Fruit fly (Drosophila melanogaster) whole organism, prepupa: ENCODE data around the gene CG14120.

Experiments
- CG10669 ChIP-seq: fragments of 200-800 bp; sonication (Bioruptor generic); optimal IDR thresholded peaks from 3 replicates; lab custom pipeline; 2018; ENCODE audit warnings: missing biosample characterization, mild to moderate bottlenecking, missing genetic modification characterization, moderate library complexity
- CG11294 ChIP-seq: fragments of 200-800 bp; sonication (Bioruptor generic); IDR thresholded peaks from 2 replicates; pipeline ENCODE4 v1.3.6; 2022; ENCODE audit warnings: missing biosample characterization, missing genetic modification characterization
- CG15336 ChIP-seq: fragments of 200-800 bp; sonication (Bioruptor generic); IDR thresholded peaks from 2 replicates; pipeline ENCODE4 v1.3.6; 2022; ENCODE audit warnings: missing biosample characterization, missing genetic modification characterization
- CG16779 ChIP-seq: fragments of 200-800 bp; sonication (Bioruptor generic); optimal IDR thresholded peaks from 3 replicates; lab custom pipeline; 2017; ENCODE audit warnings: missing biosample characterization, mild to moderate bottlenecking, missing genetic modification characterization
- CG3032 ChIP-seq: fragments of 200-800 bp; optimal IDR thresholded peaks from 2 replicates; lab custom pipeline; 2019; ENCODE audit warnings: missing biosample characterization, mild to moderate bottlenecking, missing genetic modification characterization, moderate library complexity
- CG4318 ChIP-seq: fragments of 200-800 bp; sonication (Bioruptor generic); optimal IDR thresholded peaks from 3 replicates; lab custom pipeline; 2017; ENCODE audit warnings: missing biosample characterization, mild to moderate bottlenecking, missing genetic modification characterization
- CG6163 ChIP-seq: fragments of 200-800 bp; sonication (Bioruptor generic); IDR thresholded peaks from 3 replicates; pipeline ENCODE4 v1.3.6; 2022; ENCODE audit warnings: missing biosample characterization, missing genetic modification characterization
- CG6276 ChIP-seq: fragments of 200-800 bp; sonication (Bioruptor generic); optimal IDR thresholded peaks from 2 replicates; lab custom pipeline; 2017; ENCODE audit warnings: missing biosample characterization, mild to moderate bottlenecking, missing genetic modification characterization
- CG6792 ChIP-seq: fragments of 200-800 bp; sonication (Bioruptor generic); optimal IDR thresholded peaks from 3 replicates; lab custom pipeline; 2016; ENCODE audit warnings: missing biosample characterization, missing genetic modification characterization
- CG6808 ChIP-seq: fragments of 200-800 bp; sonication (Bioruptor generic); optimal IDR thresholded peaks from 3 replicates; lab custom pipeline; 2017; ENCODE audit warnings: missing biosample characterization, missing genetic modification characterization, mild to moderate bottlenecking, moderate library complexity, missing genetic modification reagents
- CG6854 ChIP-seq: fragments of 200-800 bp; sonication (Bioruptor generic); optimal IDR thresholded peaks from 2 replicates; lab custom pipeline; 2017; ENCODE audit warnings: missing biosample characterization, mild to moderate bottlenecking, missing genetic modification characterization
- CG7368 ChIP-seq: fragments of 200-800 bp; sonication (Bioruptor generic); optimal IDR thresholded peaks from 3 replicates; lab custom pipeline; 2016; ENCODE audit warnings: missing biosample characterization, missing genetic modification characterization
- CG8119 ChIP-seq: fragments of 200-800 bp; sonication (Bioruptor generic); IDR thresholded peaks from 3 replicates; pipeline ENCODE4 v1.3.6; 2022; ENCODE audit warnings: missing biosample characterization, missing genetic modification characterization
- CG8319 ChIP-seq: fragments of 200-800 bp; sonication (Bioruptor generic); optimal IDR thresholded peaks from 3 replicates; lab custom pipeline; 2016; ENCODE audit warnings: missing biosample characterization, missing genetic modification characterization
- CG9139 ChIP-seq: fragments of 200-800 bp; sonication (Bioruptor generic); optimal IDR thresholded peaks from 3 replicates; lab custom pipeline; 2017; ENCODE audit warnings: missing biosample characterization, mild to moderate bottlenecking, missing genetic modification characterization
- Eip78C ChIP-seq: fragments of 200-800 bp; sonication (Bioruptor generic); peaks from one replicate; lab custom pipeline; 2016; ENCODE audit warnings: missing biosample characterization, missing genetic modification characterization
- Eip93F ChIP-seq: fragments of 200-800 bp; sonication (Bioruptor generic); optimal IDR thresholded peaks from 2 replicates; lab custom pipeline; 2016; ENCODE audit warnings: missing biosample characterization, mild to moderate bottlenecking, missing genetic modification characterization
- Gug ChIP-seq: fragments of 200-800 bp; sonication (Bioruptor generic); IDR thresholded peaks from 2 replicates; pipeline ENCODE4 v1.3.6; 2022; ENCODE audit warnings: missing biosample characterization, missing genetic modification characterization
- Lpt ChIP-seq: fragments of 200-800 bp; sonication (Bioruptor generic); optimal IDR thresholded peaks from 3 replicates; lab custom pipeline; 2016; ENCODE audit warnings: missing biosample characterization, missing genetic modification characterization
- Met ChIP-seq: fragments of 200-800 bp; sonication (Bioruptor generic); optimal IDR thresholded peaks from 3 replicates; lab custom pipeline; 2016; ENCODE audit warnings: missing biosample characterization, missing genetic modification characterization
- Smox ChIP-seq: fragments of 200-800 bp; sonication (Bioruptor generic); optimal IDR thresholded peaks from 3 replicates; lab custom pipeline; 2016; ENCODE audit warnings: missing biosample characterization, missing genetic modification characterization
- Sox102F ChIP-seq: fragments of 200-800 bp; sonication (Bioruptor generic); optimal IDR thresholded peaks from 2 replicates; lab custom pipeline; 2016; ENCODE audit warnings: missing biosample characterization, mild to moderate bottlenecking, missing genetic modification characterization
- Sox14 ChIP-seq: fragments of 200-800 bp; sonication (Bioruptor generic); optimal IDR thresholded peaks from 3 replicates; lab custom pipeline; 2016; ENCODE audit warnings: missing biosample characterization, missing genetic modification characterization
- Sox15 ChIP-seq: fragments of 200-800 bp; sonication (Bioruptor generic); optimal IDR thresholded peaks from 3 replicates; lab custom pipeline; 2016; ENCODE audit warnings: missing biosample characterization, missing genetic modification characterization
- dsx ChIP-seq: fragments of 200-800 bp; optimal IDR thresholded peaks from 3 replicates; lab custom pipeline; 2019; ENCODE audit warnings: missing biosample characterization, mild to moderate bottlenecking, missing genetic modification characterization, moderate library complexity; ENCODE audit not compliant: poor library complexity, severe bottlenecking
- esn ChIP-seq: fragments of 200-800 bp; sonication (Bioruptor generic); optimal IDR thresholded peaks from 2 replicates; lab custom pipeline; 2016; ENCODE audit warnings: missing biosample characterization, mild to moderate bottlenecking, missing genetic modification characterization, moderate library complexity
- fd59A ChIP-seq: fragments of 200-800 bp; sonication (Bioruptor generic); optimal IDR thresholded peaks from 2 replicates; lab custom pipeline; 2017; ENCODE audit warnings: missing biosample characterization, mild to moderate bottlenecking, missing genetic modification characterization, missing genetic modification reagents
- fkh ChIP-seq: fragments of 200-800 bp; sonication (Bioruptor generic); optimal IDR thresholded peaks from 3 replicates; lab custom pipeline; 2017; ENCODE audit warnings: missing biosample characterization, mild to moderate bottlenecking, missing genetic modification characterization, moderate library complexity
- net ChIP-seq: fragments of 200-800 bp; sonication (Bioruptor generic); optimal IDR thresholded peaks from 3 replicates; lab custom pipeline; 2016; ENCODE audit warnings: missing biosample characterization, missing genetic modification characterization
- pdm3 ChIP-seq: fragments of 200-800 bp; sonication (Bioruptor generic); optimal IDR thresholded peaks from 3 replicates; lab custom pipeline; 2016; ENCODE audit warnings: missing biosample characterization, missing genetic modification characterization
- salr ChIP-seq, 2 experiments: fragments of 200-800 bp; sonication (Bioruptor generic); optimal IDR thresholded peaks; 3 replicates each; lab custom pipeline; 2016 to 2018; ENCODE audit warnings: missing biosample characterization in 2 of 2, missing genetic modification characterization in 2 of 2, mild to moderate bottlenecking in 1 of 2
- spab ChIP-seq: fragments of 200-800 bp; sonication (Bioruptor generic); optimal IDR thresholded peaks from 2 replicates; lab custom pipeline; 2017; ENCODE audit warnings: missing biosample characterization, mild to moderate bottlenecking, missing genetic modification characterization, missing genetic modification reagents
- ss ChIP-seq, 2 experiments: fragments of 200-800 bp; sonication (Bioruptor generic); optimal IDR thresholded peaks; 2 replicates in 1 of 2; 3 replicates in 1 of 2; lab custom pipeline; 2017 to 2018; ENCODE audit warnings: mild to moderate bottlenecking in 2 of 2, missing biosample characterization in 2 of 2, missing genetic modification characterization in 2 of 2, moderate library complexity in 1 of 2
- svp ChIP-seq: fragments of 200-800 bp; sonication (Bioruptor generic); peaks from one replicate; lab custom pipeline; 2016; ENCODE audit warnings: missing biosample characterization, missing genetic modification characterization
- vri ChIP-seq: fragments of 200-800 bp; sonication (Bioruptor generic); optimal IDR thresholded peaks from 3 replicates; lab custom pipeline; 2016; ENCODE audit warnings: missing biosample characterization, mild to moderate bottlenecking, missing genetic modification characterization

The CG14120 gene

dm6 chr3L:12853423-12853822, 31.4 kb upstream of the CG14120 start, which contains the start of gene Ent3:
Ent3 (plus strand) TSS chr3L:12853646.
- TF ChIP-seq CG8319 (GFP tag; lab: Kevin White, UChicago) (no peak), dsx (no peak), Met (no peak), CG6808 (GFP tag; lab: Kevin White, UChicago) (no peak)
- TF ChIP-seq, all 60 proteins: peak for 0

- TF ChIP-seq spab (GFP tag; lab: Kevin White, UChicago) (no peak), fkh (GFP tag; lab: Kevin White, UChicago) (no peak), CG16779 (tag; lab: Kevin White, UChicago) (no peak), CG15336 (GFP tag; lab: Robert Waterston, UW) (no peak), CG7368 (GFP tag; lab: Kevin White, UChicago) (no peak), CG9139 (GFP tag; lab: Kevin White, UChicago) (no peak), CG3032 (tag; lab: Kevin White, UChicago) (no peak), CG11294 (no peak), salr (GFP tag; optimal IDR thresholded peaks at IDR 0.05; lab: Kevin White, UChicago) (no peak), CG6163 (no peak), Eip78C (GFP tag; lab: Kevin White, UChicago) (no peak), CG6792 (GFP tag; lab: Kevin White, UChicago) (no peak), Sox15 (GFP tag; lab: Kevin White, UChicago) (no peak), pdm3 (no peak), CG8119 (GFP tag; lab: Robert Waterston, UW) (no peak), Sox14 (GFP tag; lab: Kevin White, UChicago) (no peak)
Observed at dm6 chr3L:12857553-12858122, 27.2 kb upstream of the CG14120 start.

- TF ChIP-seq vri (peak; percentile 52), Eip93F (GFP tag; lab: Kevin White, UChicago) (no peak), Eip78C (GFP tag; lab: Kevin White, UChicago) (peak; percentile 57)
- TF ChIP-seq, all 60 proteins: peak for 2
Observed at dm6 chr3L:12861255-12861899, 23.5 kb upstream of the CG14120 start, which contains the start of gene CG32107. CG32107 (minus strand) TSS chr3L:12861305.

- TF ChIP-seq vri (peak; percentile 14), ss (GFP tag; optimal IDR thresholded peaks at IDR 0.05; lab: Kevin White, UChicago) (no peak)
- TF ChIP-seq, all 60 proteins: peak for 1
Observed at dm6 chr3L:12862820-12863219, 22.0 kb upstream of the CG14120 start, which contains the start of gene CG10943. CG10943 (minus strand) TSS chr3L:12862920.

- TF ChIP-seq Gug (GFP tag; lab: Robert Waterston, UW) = no peak
- no peak for TF ChIP-seq CG7368 (GFP tag; lab: Kevin White, UChicago)
- TF ChIP-seq CG11294 = no peak
- TF ChIP-seq CG4318 (GFP tag; lab: Kevin White, UChicago) = no peak
- TF ChIP-seq Met = no peak
- TF ChIP-seq Eip78C (GFP tag; lab: Kevin White, UChicago) = no peak
- no peak for TF ChIP-seq Sox15 (GFP tag; lab: Kevin White, UChicago)
- no peak for TF ChIP-seq CG8319 (GFP tag; lab: Kevin White, UChicago)
- TF ChIP-seq salr (GFP tag; optimal IDR thresholded peaks at IDR 0.05; lab: Kevin White, UChicago) = no peak
- TF ChIP-seq Smox (GFP tag; lab: Kevin White, UChicago) = no peak
- TF ChIP-seq, all 60 proteins: peak for 0
Observed at dm6 chr3L:12864472-12864871, 20.4 kb upstream of the CG14120 start.

- TF ChIP-seq Lpt (GFP tag; lab: Kevin White, UChicago) = no peak
- no peak for TF ChIP-seq CG15336 (GFP tag; lab: Robert Waterston, UW)
- TF ChIP-seq CG6808 (GFP tag; lab: Kevin White, UChicago) = no peak
- TF ChIP-seq ss (GFP tag; optimal IDR thresholded peaks at IDR 0.05; lab: Kevin White, UChicago) = no peak
- no peak for TF ChIP-seq CG11294
- no peak for TF ChIP-seq CG7368 (GFP tag; lab: Kevin White, UChicago)
- TF ChIP-seq CG10669 (GFP tag; lab: Kevin White, UChicago) = no peak
- no peak for TF ChIP-seq Sox102F (GFP tag; lab: Kevin White, UChicago)
- no peak for TF ChIP-seq fkh (GFP tag; lab: Kevin White, UChicago)
- TF ChIP-seq Eip78C (GFP tag; lab: Kevin White, UChicago) = no peak
- no peak for TF ChIP-seq net
- no peak for TF ChIP-seq CG6276 (GFP tag; lab: Kevin White, UChicago)
- TF ChIP-seq fd59A = no peak
- TF ChIP-seq CG4318 (GFP tag; lab: Kevin White, UChicago) = no peak
- no peak for TF ChIP-seq esn (GFP tag; lab: Kevin White, UChicago)
- TF ChIP-seq svp = no peak
- no peak for TF ChIP-seq CG6854 (GFP tag; lab: Kevin White, UChicago)
- no peak for TF ChIP-seq CG6163
Observed at dm6 chr3L:12867956-12868443, 16.8 kb upstream of the CG14120 start.
